Fruit fly (Drosophila melanogaster) whole organism, adult: ENCODE measurements around the gene rk.

Experiments used
- CG12768 ChIP-seq: fragments of 200-800 bp; sonication (Bioruptor generic); optimal IDR thresholded peaks from 2 replicates; lab custom pipeline; 2017; ENCODE audit warnings: missing biosample characterization, missing genetic modification characterization, mild to moderate bottlenecking, moderate library complexity, missing genetic modification reagents
- CG1620 ChIP-seq: fragments of 200-800 bp; sonication (Bioruptor generic); optimal IDR thresholded peaks from 2 replicates; lab custom pipeline; 2016; ENCODE audit warnings: missing biosample characterization, missing genetic modification characterization
- CG33017 ChIP-seq: fragments of 200-800 bp; sonication (Bioruptor generic); optimal IDR thresholded peaks from 2 replicates; lab custom pipeline; 2018; ENCODE audit warnings: missing biosample characterization, mild to moderate bottlenecking, missing genetic modification characterization, moderate library complexity
- CG7045 ChIP-seq: fragments of 200-800 bp; sonication (Bioruptor generic); optimal IDR thresholded peaks from 2 replicates; lab custom pipeline; 2017; ENCODE audit warnings: missing biosample characterization, mild to moderate bottlenecking, missing genetic modification characterization
- Clk ChIP-seq: fragments of 200-800 bp; sonication (Bioruptor generic); optimal IDR thresholded peaks from 2 replicates; lab custom pipeline; 2017; ENCODE audit warnings: missing biosample characterization, missing genetic modification characterization
- Crg-1 ChIP-seq: fragments of 200-800 bp; sonication (Bioruptor generic); optimal IDR thresholded peaks from 2 replicates; lab custom pipeline; 2016; ENCODE audit warnings: missing biosample characterization, missing genetic modification characterization
- Mnt ChIP-seq: fragments of 200-800 bp; sonication (Bioruptor generic); optimal IDR thresholded peaks from 2 replicates; lab custom pipeline; 2016; ENCODE audit warnings: missing biosample characterization, mild to moderate bottlenecking, missing genetic modification characterization
- bab1 ChIP-seq: fragments of 200-800 bp; sonication (Bioruptor generic); optimal IDR thresholded peaks from 3 replicates; lab custom pipeline; 2019; ENCODE audit warnings: missing biosample characterization, mild to moderate bottlenecking, missing genetic modification characterization, moderate library complexity
- kay ChIP-seq: fragments of 200-800 bp; sonication (Bioruptor generic); peaks from one replicate; lab custom pipeline; 2016; ENCODE audit warnings: missing biosample characterization, missing genetic modification characterization, borderline replicate concordance
- ovo ChIP-seq: fragments of 200-800 bp; sonication (Bioruptor generic); optimal IDR thresholded peaks from 2 replicates; lab custom pipeline; 2016; ENCODE audit warnings: missing biosample characterization, missing genetic modification characterization

DNA sequence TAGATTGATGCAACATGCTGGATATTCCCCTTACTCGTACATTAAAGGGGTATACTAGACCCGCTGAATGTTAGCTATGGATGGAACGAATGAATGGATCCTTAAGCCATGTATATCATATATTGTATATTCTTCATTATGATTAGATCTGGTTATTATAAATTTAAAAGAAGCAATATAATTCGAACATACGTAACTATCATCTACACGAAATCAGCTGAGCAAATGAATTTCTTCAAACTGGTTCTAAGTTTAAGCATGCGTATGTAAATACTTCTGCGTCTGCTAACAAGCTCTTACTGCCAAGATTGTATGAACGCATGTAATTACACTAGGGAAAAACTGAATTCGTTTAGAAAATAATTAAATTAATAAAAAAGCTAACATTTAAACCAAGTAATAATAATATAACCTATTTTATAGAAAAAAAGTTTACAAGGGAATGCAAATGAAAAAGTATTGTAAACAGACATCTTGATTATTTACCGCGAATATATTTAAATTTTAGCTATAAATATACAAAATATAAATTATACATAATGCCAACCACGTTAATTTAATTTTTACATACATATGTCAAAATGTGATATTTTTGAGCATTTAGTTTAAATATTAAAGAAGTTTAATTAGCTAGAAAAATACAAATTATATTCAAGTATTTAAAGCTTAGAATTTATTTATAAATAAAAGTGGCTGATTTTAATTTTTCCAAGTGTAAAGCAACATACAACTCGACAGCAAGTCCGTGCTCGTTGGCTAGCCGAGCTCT, 20.0 kb upstream of the rk start:
- no peak for TF ChIP-seq CG33017 (tag; lab: Kevin White, UChicago)
- TF ChIP-seq CG7045 (GFP tag; lab: Kevin White, UChicago): no peak
- TF ChIP-seq ovo (GFP tag; lab: Kevin White, UChicago): no peak
- peak; percentile 62 for TF ChIP-seq kay (GFP tag; lab: Kevin White, UChicago)
- no peak for TF ChIP-seq Mnt (GFP tag; lab: Kevin White, UChicago)
- no peak for TF ChIP-seq Crg-1 (GFP tag; lab: Kevin White, UChicago)
- no peak for TF ChIP-seq bab1 (GFP tag; lab: Kevin White, UChicago)
- no peak for TF ChIP-seq CG1620
- no peak for TF ChIP-seq CG12768 (GFP tag; lab: Kevin White, UChicago)
- no peak for TF ChIP-seq Clk (GFP tag; lab: Kevin White, UChicago)
